Worm (Caenorhabditis elegans) whole organism, L2 larva: ENCODE measurements around the gene lgc-20.

Experiments
- C34F6.9 ChIP-seq: fragments of 150-350 bp; optimal IDR thresholded peaks from 2 replicates; lab custom pipeline; 2014; ENCODE audit warnings: missing biosample characterization, missing genetic modification characterization
- F13H6.1 ChIP-seq: sonication (generic microtip); optimal IDR thresholded peaks from 2 replicates; lab custom pipeline; 2016; ENCODE audit warnings: missing genetic modification characterization, missing compliant biosample characterization
- R02D3.7 ChIP-seq: fragments of 150-350 bp; optimal IDR thresholded peaks from 2 replicates; lab custom pipeline; 2014; ENCODE audit warnings: missing biosample characterization, missing genetic modification characterization
- Y55F3AM.14 ChIP-seq: fragments of 200-800 bp; sonication (Bioruptor generic); optimal IDR thresholded peaks from 2 replicates; lab custom pipeline; 2018; ENCODE audit warnings: mild to moderate bottlenecking, missing genetic modification characterization, missing compliant biosample characterization
- alr-1 ChIP-seq: fragments of 150-350 bp; optimal IDR thresholded peaks from 2 replicates; lab custom pipeline; 2014; ENCODE audit warnings: missing biosample characterization, missing genetic modification characterization
- aly-2 ChIP-seq: fragments of 150-350 bp; optimal IDR thresholded peaks from 2 replicates; lab custom pipeline; 2014; ENCODE audit warnings: missing biosample characterization, missing genetic modification characterization
- ama-1 ChIP-seq: fragments of 150-350 bp; optimal IDR thresholded peaks from 2 replicates; lab custom pipeline; 2018; ENCODE audit warnings: inconsistent platforms
- crh-2 ChIP-seq: sonication (generic microtip); optimal IDR thresholded peaks from 2 replicates; lab custom pipeline; 2017; ENCODE audit warnings: missing biosample characterization, missing genetic modification characterization
- dmd-4 ChIP-seq: sonication (generic microtip); optimal IDR thresholded peaks from 2 replicates; lab custom pipeline; 2017; ENCODE audit warnings: missing biosample characterization, missing genetic modification characterization
- egl-27 ChIP-seq: sonication (generic microtip); optimal IDR thresholded peaks from 3 replicates; lab custom pipeline; 2017; ENCODE audit warnings: missing biosample characterization, missing genetic modification reagents, missing genetic modification characterization
- elt-1 ChIP-seq: fragments of 150-350 bp; optimal IDR thresholded peaks from 2 replicates; lab custom pipeline; 2014; ENCODE audit warnings: missing biosample characterization, missing genetic modification characterization
- elt-3 ChIP-seq: sonication (generic microtip); optimal IDR thresholded peaks from 2 replicates; lab custom pipeline; 2017; ENCODE audit warnings: missing biosample characterization, missing genetic modification characterization
- fos-1 ChIP-seq: fragments of 150-350 bp; optimal IDR thresholded peaks from 2 replicates; lab custom pipeline; 2014; ENCODE audit warnings: missing biosample characterization, missing genetic modification characterization
- gmeb-1 ChIP-seq: fragments of 150-350 bp; optimal IDR thresholded peaks from 2 replicates; lab custom pipeline; 2014; ENCODE audit warnings: missing biosample characterization, missing genetic modification characterization
- lin-11 ChIP-seq: fragments of 150-350 bp; sonication (generic microtip); optimal IDR thresholded peaks from 2 replicates; lab custom pipeline; 2014; ENCODE audit warnings: missing biosample characterization, missing genetic modification characterization, inconsistent platforms, mixed read lengths
- lin-13 ChIP-seq: fragments of 150-350 bp; optimal IDR thresholded peaks from 2 replicates; lab custom pipeline; 2014; ENCODE audit warnings: missing biosample characterization, missing genetic modification reagents, missing genetic modification characterization
- lin-39 ChIP-seq: fragments of 150-350 bp; optimal IDR thresholded peaks from 2 replicates; lab custom pipeline; 2014; ENCODE audit warnings: missing biosample characterization, missing genetic modification reagents, missing genetic modification characterization
- lsy-2 ChIP-seq, 2 experiments: fragments of 150-350 bp in 1 of 2; sonication (generic microtip) in 1 of 2; optimal IDR thresholded peaks; 2 replicates each; lab custom pipeline; 2014 to 2017; ENCODE audit warnings: missing biosample characterization in 2 of 2, missing genetic modification characterization in 2 of 2
- mab-5 ChIP-seq: fragments of 150-350 bp; optimal IDR thresholded peaks from 2 replicates; lab custom pipeline; 2014; ENCODE audit warnings: missing biosample characterization, missing genetic modification characterization
- nhr-10 ChIP-seq: sonication (generic microtip); optimal IDR thresholded peaks from 2 replicates; lab custom pipeline; 2017; ENCODE audit warnings: missing biosample characterization, missing genetic modification characterization
- nhr-11 ChIP-seq: fragments of 150-350 bp; optimal IDR thresholded peaks from 2 replicates; lab custom pipeline; 2014; ENCODE audit warnings: missing biosample characterization, missing genetic modification characterization
- nhr-12 ChIP-seq: fragments of 150-350 bp; optimal IDR thresholded peaks from 2 replicates; lab custom pipeline; 2014; ENCODE audit warnings: missing biosample characterization, missing genetic modification characterization
- nhr-129 ChIP-seq: fragments of 150-350 bp; optimal IDR thresholded peaks from 2 replicates; lab custom pipeline; 2014; ENCODE audit warnings: missing biosample characterization, missing genetic modification characterization
- nhr-21 ChIP-seq: fragments of 150-350 bp; optimal IDR thresholded peaks from 2 replicates; lab custom pipeline; 2014; ENCODE audit warnings: missing biosample characterization, missing genetic modification characterization
- nhr-23 ChIP-seq: fragments of 150-350 bp; optimal IDR thresholded peaks from 2 replicates; lab custom pipeline; 2014; ENCODE audit warnings: missing biosample characterization, missing genetic modification reagents, missing genetic modification characterization
- nhr-237 ChIP-seq: fragments of 150-350 bp; optimal IDR thresholded peaks from 2 replicates; lab custom pipeline; 2014; ENCODE audit warnings: missing biosample characterization, missing genetic modification characterization
- nhr-25 ChIP-seq: fragments of 150-350 bp; sonication (generic microtip); optimal IDR thresholded peaks from 3 replicates; lab custom pipeline; 2014; ENCODE audit warnings: missing biosample characterization, missing genetic modification characterization
- nhr-6 ChIP-seq: fragments of 150-350 bp; optimal IDR thresholded peaks from 2 replicates; lab custom pipeline; 2014; ENCODE audit warnings: missing biosample characterization, missing genetic modification characterization
- nhr-77 ChIP-seq: fragments of 150-350 bp; optimal IDR thresholded peaks from 2 replicates; lab custom pipeline; 2014; ENCODE audit warnings: missing biosample characterization, missing genetic modification characterization
- sem-4 ChIP-seq: fragments of 150-350 bp; optimal IDR thresholded peaks from 2 replicates; lab custom pipeline; 2014; ENCODE audit warnings: missing biosample characterization, missing genetic modification reagents, missing genetic modification characterization
- sma-3 ChIP-seq: sonication (generic microtip); optimal IDR thresholded peaks from 2 replicates; lab custom pipeline; 2016; ENCODE audit warnings: missing genetic modification reagents, missing genetic modification characterization, missing compliant biosample characterization
- sma-9 ChIP-seq, 2 experiments: fragments of 150-350 bp in 1 of 2; sonication (generic microtip) in 1 of 2; optimal IDR thresholded peaks; 2 replicates each; lab custom pipeline; 2014 to 2016; ENCODE audit warnings: missing genetic modification characterization in 2 of 2, mild to moderate bottlenecking in 1 of 2, missing biosample characterization in 1 of 2, missing compliant biosample characterization in 1 of 2, missing genetic modification reagents in 1 of 2, moderate library complexity in 1 of 2
- snpc-4 ChIP-seq: fragments of 150-350 bp; optimal IDR thresholded peaks from 2 replicates; lab custom pipeline; 2014; ENCODE audit warnings: missing biosample characterization, missing genetic modification characterization
- unc-55 ChIP-seq: fragments of 150-350 bp; sonication (generic microtip); optimal IDR thresholded peaks from 3 replicates; lab custom pipeline; 2014; ENCODE audit warnings: missing biosample characterization, missing genetic modification reagents, missing genetic modification characterization
- ztf-11 ChIP-seq: sonication (generic microtip); optimal IDR thresholded peaks from 2 replicates; lab custom pipeline; 2017; ENCODE audit warnings: missing biosample characterization, missing genetic modification characterization
- ztf-4 ChIP-seq: fragments of 150-350 bp; optimal IDR thresholded peaks from 2 replicates; lab custom pipeline; 2014; ENCODE audit warnings: missing biosample characterization, missing genetic modification characterization

Gene lgc-20

ce11 chrII:11377700-11378099, 34.3 kb upstream of the lgc-20 start:
- TF ChIP-seq lin-39 (tag; lab: Kevin White, UChicago), result no peak
- no peak for TF ChIP-seq ama-1
- TF ChIP-seq nhr-11, result no peak
- TF ChIP-seq C34F6.9 (tag; lab: Kevin White, UChicago), result no peak
- no peak for TF ChIP-seq dmd-4 (tag; lab: Kevin White, UChicago)
- no peak for TF ChIP-seq aly-2
- TF ChIP-seq ztf-4 (tag; lab: Kevin White, UChicago), result no peak

ce11 chrII:11376598-11377108, 33.2 kb upstream of the lgc-20 start:
- no peak for TF ChIP-seq nhr-10 (tag; lab: Kevin White, UChicago)
- peak; percentile 83 for TF ChIP-seq ama-1
- peak; percentile 1 for TF ChIP-seq lin-13 (GFP tag; lab: Kevin White, UChicago)
- TF ChIP-seq R02D3.7, result no peak
- no peak for TF ChIP-seq lin-39 (tag; lab: Kevin White, UChicago)
- TF ChIP-seq ztf-11, result no peak
- peak; percentile 57 for TF ChIP-seq Y55F3AM.14 (GFP tag; lab: Kevin White, UChicago)
- TF ChIP-seq snpc-4 (tag; lab: Kevin White, UChicago), result peak; percentile 93
- TF ChIP-seq sem-4 (tag; lab: Kevin White, UChicago), result no peak
- peak; percentile 40 for TF ChIP-seq nhr-21 (tag; lab: Kevin White, UChicago)
- no peak for TF ChIP-seq aly-2
- peak; percentile 12 for TF ChIP-seq egl-27 (tag; lab: Kevin White, UChicago)
- peak; percentile 9 for TF ChIP-seq F13H6.1 (tag; lab: Kevin White, UChicago)
- peak; percentile 38 for TF ChIP-seq gmeb-1 (tag; lab: Kevin White, UChicago)
- no peak for TF ChIP-seq nhr-23 (tag; lab: Kevin White, UChicago)
- TF ChIP-seq lsy-2 (tag; optimal IDR thresholded peaks at IDR 0.05; lab: Kevin White, UChicago), result peak; percentile 19 to 56
- TF ChIP-seq nhr-129 (tag; lab: Kevin White, UChicago), result peak; percentile 21
- TF ChIP-seq nhr-6 (tag; lab: Kevin White, UChicago), result peak; percentile 20
- TF ChIP-seq nhr-77 (tag; lab: Kevin White, UChicago), result peak; percentile 9
- TF ChIP-seq sma-9 (GFP tag; optimal IDR thresholded peaks at IDR 0.05; lab: Kevin White, UChicago), result peak; percentile 23
- TF ChIP-seq sma-9 (tag; optimal IDR thresholded peaks at IDR 0.05; lab: Kevin White, UChicago), result no peak
- TF ChIP-seq sma-3 (GFP tag; lab: Kevin White, UChicago), result peak; percentile 78
- peak; percentile 7 for TF ChIP-seq fos-1

- TF ChIP-seq nhr-23 (tag; lab: Kevin White, UChicago) (no peak), lin-11 (tag; lab: Kevin White, UChicago) (peak; percentile 9)
Measured at ce11 chrII:11376026-11376425, 32.6 kb upstream of the lgc-20 start.

- no peak for TF ChIP-seq dmd-4 (tag; lab: Kevin White, UChicago)
- peak; percentile 46 for TF ChIP-seq nhr-21 (tag; lab: Kevin White, UChicago)
Measured at ce11 chrII:11371981-11372380, 28.6 kb upstream of the lgc-20 start, which contains the start of gene C33B4.2. TSS of gene C33B4.2 (minus strand) at chrII:11372145.

ce11 chrII:11361751-11362150, 18.3 kb upstream of the lgc-20 start:
- no peak for TF ChIP-seq unc-55 (GFP tag; lab: Kevin White, UChicago)
- no peak for TF ChIP-seq nhr-6 (tag; lab: Kevin White, UChicago)
- no peak for TF ChIP-seq sem-4 (tag; lab: Kevin White, UChicago)
- TF ChIP-seq crh-2 (tag; lab: Kevin White, UChicago), result no peak
- TF ChIP-seq ztf-4 (tag; lab: Kevin White, UChicago), result no peak
- no peak for TF ChIP-seq lin-39 (tag; lab: Kevin White, UChicago)
- no peak for TF ChIP-seq F13H6.1 (tag; lab: Kevin White, UChicago)
- no peak for TF ChIP-seq nhr-12
- TF ChIP-seq egl-27 (tag; lab: Kevin White, UChicago), result no peak
- TF ChIP-seq nhr-129 (tag; lab: Kevin White, UChicago), result no peak
- no peak for TF ChIP-seq sma-3 (GFP tag; lab: Kevin White, UChicago)
- no peak for TF ChIP-seq alr-1 (tag; lab: Kevin White, UChicago)
- TF ChIP-seq nhr-237 (tag; lab: Kevin White, UChicago), result no peak
- no peak for TF ChIP-seq elt-3 (tag; lab: Kevin White, UChicago)
- TF ChIP-seq mab-5 (tag; lab: Kevin White, UChicago), result no peak
- TF ChIP-seq nhr-23 (tag; lab: Kevin White, UChicago), result no peak
- TF ChIP-seq Y55F3AM.14 (GFP tag; lab: Kevin White, UChicago), result no peak
- TF ChIP-seq nhr-25 (tag; lab: Kevin White, UChicago), result no peak
- TF ChIP-seq elt-1 (tag; lab: Kevin White, UChicago), result no peak
- TF ChIP-seq R02D3.7, result no peak
- TF ChIP-seq, all 48 proteins: peak for 0
